Worm (Caenorhabditis elegans): ENCODE measurements around the gene F13H8.8.

- TF ChIP-seq ztf-29 (GFP tag; IDR thresholded peaks at IDR 0.05) (no peak), cog-1 (tag; optimal IDR thresholded peaks at IDR 0.05) (no peak), klf-2 (GFP tag; conservative IDR thresholded peaks at IDR 0.05) (no peak), tab-1 (GFP tag; IDR thresholded peaks at IDR 0.05) (no peak), med-1 (GFP tag; optimal IDR thresholded peaks at IDR 0.05; ENCODE audit: insufficient read depth) (no peak)
Observed at ce11 chrII:6303209-6303740, 35.4 kb upstream of the F13H8.8 start, which contains the start of gene C29F5.1.
